Worm (Caenorhabditis elegans): ENCODE results near the gene sand-1.

sand-1 gene

DNA sequence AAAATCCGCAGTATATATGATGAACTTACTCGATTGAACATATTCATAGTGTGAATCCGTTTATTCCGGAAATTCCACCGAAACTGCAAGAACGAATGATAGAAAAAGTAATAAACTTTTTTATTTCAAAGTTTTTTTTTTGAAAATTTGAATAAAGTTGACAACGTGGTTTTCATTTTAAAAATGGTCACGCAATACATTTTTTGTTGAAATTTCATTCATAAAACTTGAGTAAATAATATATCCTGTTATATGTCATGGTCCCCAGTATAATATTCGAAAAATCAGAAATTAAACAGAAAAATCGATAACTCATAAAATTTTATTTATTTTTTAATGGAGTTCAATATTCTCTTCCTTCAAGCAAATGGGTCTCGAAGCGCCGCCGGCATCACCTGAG is 44.5 kb downstream of the sand-1 start, which contains the start of gene ZK616.65:
Gene ZK616.65 (minus strand): TSS at position 101 of the 400 bp plus-strand sequence.
- TF ChIP-seq nhr-11 (tag; optimal IDR thresholded peaks at IDR 0.05) (no peak), syd-9 (tag; optimal IDR thresholded peaks at IDR 0.05) (no peak), npax-4 (tag; optimal IDR thresholded peaks at IDR 0.05) (no peak), C08G9.2 (tag; optimal IDR thresholded peaks at IDR 0.05) (no peak), F13H6.1 (tag; optimal IDR thresholded peaks at IDR 0.05) (no peak), pha-4 (tag; optimal IDR thresholded peaks at IDR 0.05) (no peak), ceh-30 (tag; optimal IDR thresholded peaks at IDR 0.05) (no peak), rnt-1 (tag; optimal IDR thresholded peaks at IDR 0.05) (no peak)

DNA sequence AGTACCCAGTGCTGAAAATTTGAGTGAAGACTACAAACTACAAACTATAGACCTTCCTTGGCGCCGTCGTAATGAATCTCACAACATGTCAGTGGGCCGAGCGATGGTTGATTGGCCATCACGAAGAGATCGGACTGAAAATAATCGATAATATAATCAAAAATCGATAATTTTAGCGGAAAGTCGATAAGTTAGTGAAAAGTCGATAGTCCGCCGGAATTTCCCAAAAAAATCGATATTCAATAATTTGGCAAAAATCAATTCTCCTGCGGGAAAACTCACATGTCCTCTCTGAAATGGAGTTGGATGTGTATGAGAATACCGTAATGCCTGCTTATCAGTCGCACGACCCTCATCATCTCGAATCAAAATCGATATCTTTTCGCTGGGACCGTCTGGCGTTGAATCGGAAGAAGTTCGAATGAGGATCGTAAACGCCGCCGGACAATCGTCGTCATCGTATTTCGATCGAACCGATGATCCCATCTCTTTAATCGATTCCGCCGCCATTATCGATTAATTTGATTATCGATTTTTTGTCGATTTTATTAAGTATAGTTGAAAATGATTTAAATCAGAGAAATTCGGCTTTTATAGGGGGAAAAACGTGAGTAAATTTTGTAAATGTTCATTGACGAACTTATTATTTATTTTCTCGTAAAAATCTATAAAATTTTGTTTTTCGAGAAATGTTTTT is 45.1 kb downstream of the sand-1 start, which contains the start of gene ZK616.8:
Gene ZK616.8 (minus strand): TSS at position 553 of the 697 bp plus-strand sequence.
- TF ChIP-seq mec-3 (tag; optimal IDR thresholded peaks at IDR 0.05; ENCODE audit: borderline replicate concordance) (no peak), hlh-30 (tag; optimal IDR thresholded peaks at IDR 0.05; ENCODE audit: insufficient read depth) (no peak), pqm-1 (tag; optimal IDR thresholded peaks at IDR 0.05) (no peak), ahr-1 (tag; optimal IDR thresholded peaks at IDR 0.05) (no peak), zip-5 (tag; optimal IDR thresholded peaks at IDR 0.05) (no peak), unc-86 (tag; optimal IDR thresholded peaks at IDR 0.05) (no peak), ceh-34 (tag; optimal IDR thresholded peaks at IDR 0.05) (no peak), tbx-7 (tag; optimal IDR thresholded peaks at IDR 0.05) (no peak), elt-4 (tag; optimal IDR thresholded peaks at IDR 0.05) (no peak), T23F11.4 (GFP tag; optimal IDR thresholded peaks at IDR 0.05) (no peak), hlh-6 (tag; optimal IDR thresholded peaks at IDR 0.05) (no peak), lin-11 (tag; optimal IDR thresholded peaks at IDR 0.05) (no peak), pha-2 (tag; optimal IDR thresholded peaks at IDR 0.05) (no peak), gmeb-2 (tag; optimal IDR thresholded peaks at IDR 0.05) (no peak), fkh-10 (GFP tag; optimal IDR thresholded peaks at IDR 0.05) (no peak), pha-4 (tag; optimal IDR thresholded peaks at IDR 0.05) (no peak), ets-4 (tag; optimal IDR thresholded peaks at IDR 0.05) (no peak), ceh-22 (tag; optimal IDR thresholded peaks at IDR 0.05) (no peak), pag-3 (tag; optimal IDR thresholded peaks at IDR 0.05; ENCODE audit: borderline replicate concordance) (no peak)

DNA sequence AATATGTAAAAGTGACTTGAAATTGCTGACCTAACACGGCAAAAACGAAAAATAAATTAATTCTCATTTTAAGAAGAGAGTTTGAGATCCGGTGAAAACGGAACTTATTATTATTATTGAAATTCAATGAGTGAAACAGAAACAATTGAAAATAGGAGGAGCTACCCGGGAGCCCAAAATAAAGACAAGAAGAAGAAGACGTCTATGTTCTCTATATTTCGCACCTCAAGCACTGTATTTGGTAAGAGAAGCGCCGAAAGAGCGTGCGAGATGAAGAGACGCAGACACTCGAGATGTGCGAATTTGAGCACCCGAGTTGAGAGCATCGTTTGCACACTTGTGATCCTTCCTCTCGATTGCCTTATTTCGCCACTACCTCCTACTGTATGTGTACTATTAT is 49.0 kb downstream of the sand-1 start, which contains the start of gene spp-7:
Gene spp-7 (minus strand): TSS at position 101 of the 400 bp plus-strand sequence.
- no peak for TF ChIP-seq lim-6 (tag; optimal IDR thresholded peaks at IDR 0.05)
- TF ChIP-seq ceh-31 (tag; optimal IDR thresholded peaks at IDR 0.05), result no peak
- no peak for TF ChIP-seq hlh-15 (tag; optimal IDR thresholded peaks at IDR 0.05)
- no peak for TF ChIP-seq hlh-6 (tag; optimal IDR thresholded peaks at IDR 0.05)
- no peak for TF ChIP-seq sdc-2 (tag; optimal IDR thresholded peaks at IDR 0.05)
- no peak for TF ChIP-seq ceh-18 (tag; optimal IDR thresholded peaks at IDR 0.05)
- TF ChIP-seq T23F11.4 (GFP tag; optimal IDR thresholded peaks at IDR 0.05), result no peak
- no peak for TF ChIP-seq pha-4 (tag; optimal IDR thresholded peaks at IDR 0.05)
- TF ChIP-seq ceh-14 (tag; optimal IDR thresholded peaks at IDR 0.05), result no peak

Measured in whole organism, late embryonic.